Worm (Caenorhabditis elegans) whole organism, mixed stage, embryonic: Measurements from ENCODE around the gene Y56A3A.6.

Experiments used
- M03D4.4 ChIP-seq: sonication (generic microtip); optimal IDR thresholded peaks from 2 replicates; lab custom pipeline; 2017; ENCODE audit warnings: mild to moderate bottlenecking, missing genetic modification characterization, missing compliant biosample characterization
- blmp-1 ChIP-seq: fragments of 150-350 bp; optimal IDR thresholded peaks from 2 replicates; lab custom pipeline; 2014; ENCODE audit warnings: missing biosample characterization, missing genetic modification characterization
- ceh-39 ChIP-seq: fragments of 150-350 bp; optimal IDR thresholded peaks from 2 replicates; lab custom pipeline; 2014; ENCODE audit warnings: missing biosample characterization, missing genetic modification characterization
- ceh-43 ChIP-seq: fragments of 200-800 bp; sonication (Bioruptor generic); optimal IDR thresholded peaks from 2 replicates; lab custom pipeline; 2018; ENCODE audit warnings: mild to moderate bottlenecking, missing genetic modification characterization, moderate library complexity, missing compliant biosample characterization
- ceh-83 ChIP-seq: fragments of 200-800 bp; sonication (Bioruptor generic); optimal IDR thresholded peaks from 2 replicates; lab custom pipeline; 2018; ENCODE audit warnings: mild to moderate bottlenecking, missing genetic modification characterization, missing compliant biosample characterization
- ces-1 ChIP-seq: fragments of 150-350 bp; optimal IDR thresholded peaks from 2 replicates; lab custom pipeline; 2014; ENCODE audit warnings: missing biosample characterization, missing genetic modification reagents, missing genetic modification characterization
- cnd-1 ChIP-seq: fragments of 200-800 bp; sonication (Bioruptor generic); optimal IDR thresholded peaks from 2 replicates; lab custom pipeline; 2018; ENCODE audit warnings: mild to moderate bottlenecking, missing genetic modification characterization, missing compliant biosample characterization
- drap-1 ChIP-seq: fragments of 200-800 bp; sonication (Bioruptor generic); optimal IDR thresholded peaks from 3 replicates; lab custom pipeline; 2018; ENCODE audit warnings: mild to moderate bottlenecking, missing genetic modification characterization, missing compliant biosample characterization
- elt-1 ChIP-seq: sonication (generic microtip); optimal IDR thresholded peaks from 2 replicates; lab custom pipeline; 2017; ENCODE audit warnings: missing genetic modification characterization, mild to moderate bottlenecking, missing compliant biosample characterization, antibody characterized with exemption, moderate library complexity, borderline replicate concordance; ENCODE audit not compliant: insufficient read depth
- elt-3 ChIP-seq: fragments of 150-350 bp; optimal IDR thresholded peaks from 2 replicates; lab custom pipeline; 2014; ENCODE audit warnings: missing biosample characterization, missing genetic modification characterization
- flh-1 ChIP-seq: fragments of 200-800 bp; sonication (Bioruptor generic); optimal IDR thresholded peaks from 2 replicates; lab custom pipeline; 2018; ENCODE audit warnings: mild to moderate bottlenecking, missing genetic modification characterization, moderate library complexity, missing compliant biosample characterization
- ham-2 ChIP-seq: fragments of 200-800 bp; sonication (Bioruptor generic); optimal IDR thresholded peaks from 2 replicates; lab custom pipeline; 2018; ENCODE audit warnings: mild to moderate bottlenecking, missing genetic modification characterization, missing compliant biosample characterization
- hlh-1 ChIP-seq: fragments of 150-350 bp; optimal IDR thresholded peaks from 2 replicates; lab custom pipeline; 2014; ENCODE audit warnings: missing biosample characterization, missing genetic modification reagents, missing genetic modification characterization
- lin-32 ChIP-seq: fragments of 200-800 bp; sonication (Bioruptor generic); optimal IDR thresholded peaks from 2 replicates; lab custom pipeline; 2018; ENCODE audit warnings: mild to moderate bottlenecking, missing genetic modification characterization, missing compliant biosample characterization
- lsy-2 ChIP-seq: fragments of 150-350 bp; optimal IDR thresholded peaks from 2 replicates; lab custom pipeline; 2014; ENCODE audit warnings: missing biosample characterization, missing genetic modification characterization
- mab-5 ChIP-seq: fragments of 150-350 bp; optimal IDR thresholded peaks from 2 replicates; lab custom pipeline; 2014; ENCODE audit warnings: missing biosample characterization, missing genetic modification characterization
- mep-1 ChIP-seq: fragments of 150-350 bp; optimal IDR thresholded peaks from 2 replicates; lab custom pipeline; 2017; ENCODE audit warnings: missing biosample characterization, missing genetic modification reagents, missing genetic modification characterization, inconsistent platforms
- mls-2 ChIP-seq: sonication (generic microtip); optimal IDR thresholded peaks from 2 replicates; lab custom pipeline; 2016; ENCODE audit warnings: mild to moderate bottlenecking, missing genetic modification characterization, moderate library complexity, missing compliant biosample characterization
- nhr-12 ChIP-seq: fragments of 150-350 bp; optimal IDR thresholded peaks from 2 replicates; lab custom pipeline; 2014; ENCODE audit warnings: missing biosample characterization, missing genetic modification characterization
- nhr-2 ChIP-seq: fragments of 150-350 bp; optimal IDR thresholded peaks from 2 replicates; lab custom pipeline; 2014; ENCODE audit warnings: missing biosample characterization, missing genetic modification characterization
- nhr-237 ChIP-seq: fragments of 150-350 bp; optimal IDR thresholded peaks from 2 replicates; lab custom pipeline; 2014; ENCODE audit warnings: missing biosample characterization, missing genetic modification characterization
- nhr-28 ChIP-seq: fragments of 150-350 bp; optimal IDR thresholded peaks from 2 replicates; lab custom pipeline; 2014; ENCODE audit warnings: missing biosample characterization, missing genetic modification characterization
- pha-4 ChIP-seq: fragments of 150-350 bp; optimal IDR thresholded peaks from 2 replicates; lab custom pipeline; 2018; ENCODE audit warnings: missing biosample characterization, missing genetic modification reagents, missing genetic modification characterization
- sem-2 ChIP-seq: fragments of 200-800 bp; sonication (Bioruptor generic); optimal IDR thresholded peaks from 2 replicates; lab custom pipeline; 2018; ENCODE audit warnings: mild to moderate bottlenecking, missing genetic modification characterization, missing compliant biosample characterization
- snpc-4 ChIP-seq: fragments of 150-350 bp; optimal IDR thresholded peaks from 2 replicates; lab custom pipeline; 2014; ENCODE audit warnings: missing biosample characterization, missing genetic modification characterization
- sptf-1 ChIP-seq: sonication (generic microtip); optimal IDR thresholded peaks from 2 replicates; lab custom pipeline; 2017; ENCODE audit warnings: mild to moderate bottlenecking, missing genetic modification characterization, moderate library complexity, missing compliant biosample characterization
- tbx-8 ChIP-seq: fragments of 200-800 bp; sonication (Bioruptor generic); optimal IDR thresholded peaks from 2 replicates; lab custom pipeline; 2018; ENCODE audit warnings: mild to moderate bottlenecking, missing genetic modification characterization, moderate library complexity, missing compliant biosample characterization
- unc-120 ChIP-seq: sonication (generic microtip); optimal IDR thresholded peaks from 2 replicates; lab custom pipeline; 2017; ENCODE audit warnings: missing genetic modification characterization, missing compliant biosample characterization; ENCODE audit not compliant: poor library complexity, severe bottlenecking
- unc-39 ChIP-seq: fragments of 150-350 bp; optimal IDR thresholded peaks from 2 replicates; lab custom pipeline; 2014; ENCODE audit warnings: missing biosample characterization, missing genetic modification characterization
- unc-62 ChIP-seq: fragments of 150-350 bp; optimal IDR thresholded peaks from 2 replicates; lab custom pipeline; 2014; ENCODE audit warnings: missing biosample characterization, missing genetic modification reagents, missing genetic modification characterization
- zip-8 ChIP-seq: fragments of 150-350 bp; optimal IDR thresholded peaks from 2 replicates; lab custom pipeline; 2014; ENCODE audit warnings: missing biosample characterization, missing genetic modification characterization
- ztf-11 ChIP-seq: fragments of 150-350 bp; optimal IDR thresholded peaks from 2 replicates; lab custom pipeline; 2014; ENCODE audit warnings: missing biosample characterization, missing genetic modification characterization

Y56A3A.6 gene

DNA sequence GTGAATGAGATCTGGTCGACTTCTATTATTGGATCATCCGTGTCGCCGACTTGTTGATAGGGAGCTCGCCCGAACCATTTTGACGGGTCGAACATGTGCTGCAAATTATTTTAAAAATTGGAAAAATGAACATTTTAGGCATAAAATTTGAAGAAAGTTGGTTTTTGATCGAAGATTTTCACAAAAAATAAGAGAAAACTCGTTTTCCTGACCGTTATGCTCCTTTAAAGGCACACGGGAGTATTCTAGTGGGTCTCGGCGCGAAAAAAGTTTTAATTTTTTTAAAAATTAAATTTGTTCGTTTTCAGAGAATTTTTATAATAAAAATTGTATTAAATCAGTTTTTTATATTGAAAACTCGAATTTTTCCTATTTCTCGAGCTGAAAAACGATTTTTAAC lies 35.6 kb upstream of the Y56A3A.6 start, which contains the start of gene Y56A3A.16:
Gene Y56A3A.16 (minus strand): TSS at position 101 of the 400 bp plus-strand sequence.
- TF ChIP-seq ces-1 (no peak), ham-2 (GFP tag; lab: Kevin White, UChicago) (no peak), drap-1 (no peak), mls-2 (tag; lab: Kevin White, UChicago) (no peak), nhr-12 (tag; lab: Kevin White, UChicago) (no peak), unc-39 (tag; lab: Kevin White, UChicago) (no peak), sptf-1 (tag; lab: Kevin White, UChicago) (no peak), sem-2 (GFP tag; lab: Kevin White, UChicago) (no peak), elt-3 (no peak), flh-1 (GFP tag; lab: Kevin White, UChicago) (no peak), nhr-237 (no peak), unc-62 (GFP tag; lab: Kevin White, UChicago) (no peak), lsy-2 (tag; lab: Kevin White, UChicago) (no peak)

DNA sequence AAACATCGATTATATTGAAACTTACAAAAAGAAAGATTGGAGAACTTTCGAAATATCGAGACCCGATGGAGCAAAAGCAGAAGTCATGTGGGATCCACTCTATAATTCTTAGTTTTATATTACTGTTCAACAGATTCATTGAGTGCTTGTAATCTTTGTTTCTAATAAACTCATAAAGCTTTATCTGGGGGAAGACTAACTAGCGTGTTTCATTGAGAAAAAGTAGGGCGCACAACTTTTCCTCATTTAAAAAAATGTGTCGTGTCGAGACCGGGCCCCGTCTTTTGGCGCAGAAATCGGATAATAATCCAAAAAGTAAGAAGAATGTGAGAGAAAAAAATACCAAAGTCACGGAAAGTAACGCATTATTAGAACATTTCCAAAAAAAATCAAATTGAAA lies 31.2 kb upstream of the Y56A3A.6 start, which contains the start of gene faah-4:
Gene faah-4 (minus strand): TSS at position 101 of the 400 bp plus-strand sequence.
- TF ChIP-seq cnd-1 (tag; lab: Kevin White, UChicago) (no peak), nhr-2 (tag; lab: Kevin White, UChicago) (no peak), blmp-1 (tag; lab: Kevin White, UChicago) (no peak), nhr-12 (tag; lab: Kevin White, UChicago) (no peak), nhr-237 (no peak), hlh-1 (tag; lab: Kevin White, UChicago) (no peak), M03D4.4 (tag; lab: Kevin White, UChicago) (no peak), nhr-28 (tag; lab: Kevin White, UChicago) (no peak), zip-8 (no peak), mab-5 (no peak), tbx-8 (no peak), snpc-4 (tag; lab: Kevin White, UChicago) (no peak), ceh-39 (tag; lab: Kevin White, UChicago) (no peak), mep-1 (tag; lab: Kevin White, UChicago) (no peak), elt-3 (no peak), sem-2 (GFP tag; lab: Kevin White, UChicago) (no peak), ham-2 (GFP tag; lab: Kevin White, UChicago) (no peak), unc-62 (GFP tag; lab: Kevin White, UChicago) (no peak)
- TF ChIP-seq, all 35 proteins: peak for 0

ce11 chrIII:11908660-11909059 lies 30.1 kb upstream of the Y56A3A.6 start, which contains the start of gene fbxb-24:
TSS of gene fbxb-24 (plus strand) at chrIII:11908960.
- no peak for TF ChIP-seq lin-32 (GFP tag; lab: Kevin White, UChicago)
- TF ChIP-seq ztf-11 (tag; lab: Kevin White, UChicago), result no peak
- no peak for TF ChIP-seq lsy-2 (tag; lab: Kevin White, UChicago)
- no peak for TF ChIP-seq elt-3

DNA sequence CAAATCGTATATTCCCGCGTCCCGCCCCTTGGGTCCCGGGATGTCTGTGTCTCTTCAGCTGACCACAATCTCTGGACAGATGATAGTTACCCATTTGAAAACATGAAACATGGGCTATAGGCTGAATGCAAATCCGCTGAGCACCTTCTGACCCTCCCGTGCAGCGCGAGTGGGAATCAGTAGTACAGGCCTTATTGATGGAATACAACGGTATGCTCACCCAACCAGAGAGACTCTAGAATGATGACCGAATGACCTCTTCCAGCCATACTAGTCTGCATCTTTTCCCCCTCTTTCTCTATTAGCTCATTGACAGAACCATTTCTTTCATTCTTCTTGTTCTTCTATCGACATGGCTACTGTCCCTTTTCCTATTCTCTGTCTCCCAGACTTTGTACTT lies 28.6 kb upstream of the Y56A3A.6 start, which contains the start of gene sdz-33:
Gene sdz-33 (plus strand): TSS at position 301 of the 400 bp plus-strand sequence.
- TF ChIP-seq sem-2 (GFP tag; lab: Kevin White, UChicago) (no peak), lin-32 (GFP tag; lab: Kevin White, UChicago) (no peak), nhr-28 (tag; lab: Kevin White, UChicago) (no peak), ces-1 (no peak), blmp-1 (tag; lab: Kevin White, UChicago) (no peak), ztf-11 (tag; lab: Kevin White, UChicago) (no peak), pha-4 (no peak), unc-120 (tag; lab: Kevin White, UChicago) (no peak), lsy-2 (tag; lab: Kevin White, UChicago) (no peak), mep-1 (tag; lab: Kevin White, UChicago) (no peak), drap-1 (no peak), tbx-8 (no peak)

ce11 chrIII:11902782-11903181 lies 24.2 kb upstream of the Y56A3A.6 start:
- no peak for TF ChIP-seq blmp-1 (tag; lab: Kevin White, UChicago)
- no peak for TF ChIP-seq elt-1 (tag; lab: Kevin White, UChicago)
- TF ChIP-seq ham-2 (GFP tag; lab: Kevin White, UChicago), result no peak
- no peak for TF ChIP-seq cnd-1 (tag; lab: Kevin White, UChicago)
- no peak for TF ChIP-seq sem-2 (GFP tag; lab: Kevin White, UChicago)
- TF ChIP-seq ceh-83 (GFP tag; lab: Kevin White, UChicago), result no peak
- TF ChIP-seq nhr-28 (tag; lab: Kevin White, UChicago), result no peak
- no peak for TF ChIP-seq ceh-43 (GFP tag; lab: Kevin White, UChicago)
- TF ChIP-seq nhr-2 (tag; lab: Kevin White, UChicago), result no peak
- TF ChIP-seq mep-1 (tag; lab: Kevin White, UChicago), result no peak
- TF ChIP-seq unc-120 (tag; lab: Kevin White, UChicago), result no peak
- TF ChIP-seq flh-1 (GFP tag; lab: Kevin White, UChicago), result no peak
- TF ChIP-seq mab-5, result no peak
- no peak for TF ChIP-seq drap-1
